Worm (Caenorhabditis elegans) whole organism, L4 larva: Measurements from ENCODE around the gene H38K22.6.
"Not testable (repeated sequence)": the region's sequence is repeated elsewhere in the genome, so short reads cannot be mapped to it uniquely, and the experiment has no call there.

Experiments used
- F26F4.8 ChIP-seq: fragments of 200-800 bp; sonication (Bioruptor generic); conservative IDR thresholded peaks from 2 replicates; pipeline ENCODE4 v1.3.6; 2022; ENCODE audit warnings: missing genetic modification characterization, missing compliant biosample characterization
- F37D6.2 ChIP-seq: sonication (generic microtip); optimal IDR thresholded peaks from 2 replicates; lab custom pipeline; 2016; ENCODE audit warnings: mild to moderate bottlenecking, missing genetic modification characterization, missing compliant biosample characterization
- Y48G9A.11 ChIP-seq: fragments of 200-800 bp; sonication (Bioruptor generic); IDR thresholded peaks from 2 replicates; pipeline ENCODE4 v1.3.6; 2022; ENCODE audit warnings: missing genetic modification reagents, missing genetic modification characterization, missing compliant biosample characterization
- Y75B8A.6 ChIP-seq: fragments of 200-800 bp; sonication (Bioruptor generic); IDR thresholded peaks from 2 replicates; pipeline ENCODE4 v1.3.6; 2022; ENCODE audit warnings: missing genetic modification reagents, missing genetic modification characterization, missing compliant biosample characterization
- ZK337.2 ChIP-seq: fragments of 200-800 bp; sonication (Bioruptor generic); IDR thresholded peaks from 2 replicates; pipeline ENCODE4 v1.3.6; 2022; ENCODE audit warnings: missing genetic modification reagents, missing genetic modification characterization, missing compliant biosample characterization
- dmd-6 ChIP-seq: fragments of 200-800 bp; sonication (Bioruptor generic); IDR thresholded peaks from 2 replicates; pipeline ENCODE4 v1.3.6; 2022; ENCODE audit warnings: missing genetic modification reagents, missing genetic modification characterization, missing compliant biosample characterization
- duxl-1 ChIP-seq: sonication (generic microtip); optimal IDR thresholded peaks from 2 replicates; lab custom pipeline; 2016; ENCODE audit warnings: mild to moderate bottlenecking, missing genetic modification characterization, moderate library complexity, missing compliant biosample characterization; ENCODE audit not compliant: poor library complexity
- hif-1 ChIP-seq, 2 experiments: sonication (generic microtip); optimal IDR thresholded peaks; 2 replicates each; lab custom pipeline; 2016 to 2017; ENCODE audit warnings: missing compliant biosample characterization in 2 of 2, missing genetic modification characterization in 2 of 2, missing genetic modification reagents in 2 of 2, missing genotype in 2 of 2, mild to moderate bottlenecking in 1 of 2
- nhr-28 ChIP-seq: fragments of 150-350 bp; optimal IDR thresholded peaks from 2 replicates; lab custom pipeline; 2014; ENCODE audit warnings: missing biosample characterization, missing genetic modification characterization
- nhr-41 ChIP-seq: fragments of 200-800 bp; sonication (Bioruptor generic); IDR thresholded peaks from 2 replicates; pipeline ENCODE4 v1.3.6; 2022; ENCODE audit warnings: missing genetic modification reagents, missing genetic modification characterization, missing compliant biosample characterization
- nhr-42 ChIP-seq: fragments of 200-800 bp; sonication (Bioruptor generic); IDR thresholded peaks from 2 replicates; pipeline ENCODE4 v1.3.6; 2022; ENCODE audit warnings: missing genetic modification characterization, missing compliant biosample characterization
- pha-4 ChIP-seq, 2 experiments: fragments of 150-350 bp in 1 of 2; fragments of 200-800 bp in 1 of 2; sonication (Bioruptor generic) in 1 of 2; IDR thresholded peaks in 1 of 2; optimal IDR thresholded peaks in 1 of 2; 2 replicates each; pipeline versions ENCODE4 v1.3.6 to Lab custom; 2014 to 2022; ENCODE audit warnings: missing genetic modification characterization in 2 of 2, missing genetic modification reagents in 2 of 2, missing biosample characterization in 1 of 2, missing compliant biosample characterization in 1 of 2
- spr-1 ChIP-seq: sonication (generic microtip); optimal IDR thresholded peaks from 2 replicates; lab custom pipeline; 2016; ENCODE audit warnings: mild to moderate bottlenecking, missing genetic modification characterization, missing compliant biosample characterization
- spr-3 ChIP-seq: fragments of 200-800 bp; sonication (Bioruptor generic); optimal IDR thresholded peaks from 2 replicates; lab custom pipeline; 2018; ENCODE audit warnings: mild to moderate bottlenecking, missing genetic modification characterization, missing compliant biosample characterization
- unc-130 ChIP-seq: sonication (generic microtip); optimal IDR thresholded peaks from 2 replicates; lab custom pipeline; 2016; ENCODE audit warnings: missing genetic modification reagents, missing genetic modification characterization, missing compliant biosample characterization
- vab-7 ChIP-seq: fragments of 200-800 bp; sonication (Bioruptor generic); IDR thresholded peaks from 2 replicates; pipeline ENCODE4 v1.3.6; 2022; ENCODE audit warnings: missing genetic modification reagents, missing genetic modification characterization, missing compliant biosample characterization

The H38K22.6 gene

ce11 chrIII:4369381-4369809, 49.2 kb downstream of the H38K22.6 start (continued):
- TF ChIP-seq spr-3 (peak; percentile 51), duxl-1 (tag; lab: Kevin White, UChicago) (peak; percentile 5), pha-4 (GFP tag; IDR thresholded peaks at IDR 0.05; lab: Robert Waterston, UW) (peak; percentile 84), spr-1 (tag; lab: Kevin White, UChicago) (peak; percentile 63), nhr-28 (tag; lab: Kevin White, UChicago) (peak; percentile 37), F37D6.2 (tag; lab: Kevin White, UChicago) (peak; percentile 8), ZK337.2 (peak; percentile 64; the same call in 1 of the 2 replicates), vab-7 (GFP tag; lab: Robert Waterston, UW) (peak; percentile 58; the same call in 1 of the 2 replicates), nhr-41 (peak; percentile 53; the same call in 1 of the 2 replicates), F26F4.8 (GFP tag; lab: Robert Waterston, UW) (0 out of 2 replicates have a peak, but pooled peaks have one; percentile 19), nhr-42 (peak; percentile 69; the same call in 1 of the 2 replicates), hif-1 (tag; optimal IDR thresholded peaks at IDR 0.05; lab: Kevin White, UChicago) (peak in 1 of 2 experiments; percentile 24), Y75B8A.6 (GFP tag; lab: Robert Waterston, UW) (peak; percentile 59; the same call in 1 of the 2 replicates), dmd-6 (GFP tag; lab: Robert Waterston, UW) (peak; percentile 85)
- TF ChIP-seq pha-4 (tag; optimal IDR thresholded peaks at IDR 0.05; lab: Kevin White, UChicago): not testable (repeated sequence)

DNA sequence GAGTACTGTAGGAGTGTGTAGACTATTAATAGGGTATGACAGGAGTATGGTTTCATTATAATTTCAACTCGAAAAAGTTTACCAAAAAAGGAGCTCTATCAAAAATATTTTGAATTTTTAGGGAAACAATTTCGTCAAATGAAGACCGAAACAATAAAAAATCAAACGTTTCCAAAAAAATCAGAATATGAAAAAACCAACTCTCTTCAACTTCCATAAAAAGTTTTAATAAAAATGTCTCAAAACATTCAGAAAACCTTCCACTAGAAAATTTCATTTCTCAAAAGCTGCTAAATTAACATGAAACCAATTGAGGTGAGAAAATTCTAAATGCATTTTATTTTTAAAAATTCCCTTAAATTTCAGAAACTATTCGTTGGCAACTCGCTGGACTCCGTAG, 50.4 kb downstream of the H38K22.6 start, which contains the start of gene ckb-3:
TSS of gene ckb-3 (plus strand) at position 301 of the 400 bp plus-strand sequence.
- TF ChIP-seq Y48G9A.11 (GFP tag; lab: Robert Waterston, UW) (no peak), unc-130 (GFP tag; lab: Kevin White, UChicago) (no peak)
